Fruit fly (Drosophila melanogaster) whole organism, embryonic: ENCODE results near the gene CG33772.
A peak's percentile ranks its signal among the peaks of the same experiment; 100 is the strongest.

Experiments used
- B-H2 ChIP-seq: fragments of 200-800 bp; sonication (Bioruptor generic); optimal IDR thresholded peaks from 2 replicates; lab custom pipeline; 2018; ENCODE audit warnings: missing biosample characterization, mild to moderate bottlenecking, missing genetic modification characterization
- Bdp1 ChIP-seq: fragments of 200-800 bp; sonication (Bioruptor generic); optimal IDR thresholded peaks from 3 replicates; lab custom pipeline; 2016; ENCODE audit warnings: missing biosample characterization, missing genetic modification characterization
- CG10274 ChIP-seq: fragments of 200-800 bp; sonication (Bioruptor generic); optimal IDR thresholded peaks from 3 replicates; lab custom pipeline; 2017; ENCODE audit warnings: missing biosample characterization, mild to moderate bottlenecking, missing genetic modification characterization
- CG11456 ChIP-seq: fragments of 200-800 bp; sonication (Bioruptor generic); IDR thresholded peaks from 3 replicates; pipeline ENCODE4 v1.3.6; 2022; ENCODE audit warnings: missing biosample characterization, missing genetic modification characterization
- CG12769 ChIP-seq: fragments of 200-800 bp; sonication (Bioruptor generic); optimal IDR thresholded peaks from 2 replicates; lab custom pipeline; 2019; ENCODE audit warnings: missing biosample characterization, mild to moderate bottlenecking, missing genetic modification characterization, moderate library complexity
- CG13296 ChIP-seq: fragments of 200-800 bp; sonication (Bioruptor generic); optimal IDR thresholded peaks from 3 replicates; lab custom pipeline; 2018; ENCODE audit warnings: missing biosample characterization, mild to moderate bottlenecking, missing genetic modification characterization
- CG15479 ChIP-seq: fragments of 200-800 bp; sonication (Bioruptor generic); optimal IDR thresholded peaks from 3 replicates; lab custom pipeline; 2019; ENCODE audit warnings: missing biosample characterization, mild to moderate bottlenecking, missing genetic modification characterization, moderate library complexity
- CG15601 ChIP-seq: fragments of 200-800 bp; sonication (Bioruptor generic); optimal IDR thresholded peaks from 3 replicates; lab custom pipeline; 2019; ENCODE audit warnings: missing biosample characterization, mild to moderate bottlenecking, missing genetic modification characterization, moderate library complexity
- CG16863 ChIP-seq: fragments of 200-800 bp; sonication (Bioruptor generic); optimal IDR thresholded peaks from 3 replicates; lab custom pipeline; 2016; ENCODE audit warnings: missing biosample characterization, missing genetic modification characterization
- CG2120 ChIP-seq: fragments of 200-800 bp; sonication (Bioruptor generic); optimal IDR thresholded peaks from 3 replicates; lab custom pipeline; 2016; ENCODE audit warnings: missing biosample characterization, missing genetic modification characterization
- CG2199 ChIP-seq: fragments of 200-800 bp; sonication (Bioruptor generic); IDR thresholded peaks from 3 replicates; pipeline ENCODE4 v1.3.6; 2022; ENCODE audit warnings: missing biosample characterization, missing genetic modification characterization
- CG31365 ChIP-seq: fragments of 200-800 bp; sonication (Bioruptor generic); optimal IDR thresholded peaks from 2 replicates; lab custom pipeline; 2018; ENCODE audit warnings: missing biosample characterization, mild to moderate bottlenecking, missing genetic modification characterization
- CG4360 ChIP-seq: fragments of 200-800 bp; sonication (Bioruptor generic); IDR thresholded peaks from 2 replicates; pipeline ENCODE4 v1.3.6; 2022; ENCODE audit warnings: missing biosample characterization, missing genetic modification characterization
- CG6254 ChIP-seq: fragments of 200-800 bp; sonication (Bioruptor generic); optimal IDR thresholded peaks from 3 replicates; lab custom pipeline; 2017; ENCODE audit warnings: mild to moderate bottlenecking, missing biosample characterization, missing genetic modification reagents, missing genetic modification characterization
- CG7786 ChIP-seq: fragments of 200-800 bp; sonication (Bioruptor generic); optimal IDR thresholded peaks from 2 replicates; lab custom pipeline; 2016; ENCODE audit warnings: missing biosample characterization, missing genetic modification characterization
- CTCF ChIP-seq: fragments of 200-800 bp; sonication (Bioruptor generic); optimal IDR thresholded peaks from 2 replicates; lab custom pipeline; 2017; ENCODE audit warnings: missing biosample characterization, mild to moderate bottlenecking, missing genetic modification characterization, moderate library complexity
- Dfd ChIP-seq, 2 experiments: fragments of >200 bp; optimal IDR thresholded peaks; 2 replicates each; lab custom pipeline; 2017; ENCODE audit warnings: missing biosample characterization in 2 of 2, missing genetic modification characterization in 2 of 2
- Dip2 ChIP-seq: fragments of 200-800 bp; sonication (Bioruptor generic); IDR thresholded peaks from 2 replicates; pipeline ENCODE4 v1.3.6; 2022; ENCODE audit warnings: missing biosample characterization, missing genetic modification characterization
- Doc3 ChIP-seq: fragments of 200-800 bp; sonication (Bioruptor generic); IDR thresholded peaks from 3 replicates; pipeline ENCODE4 v1.3.6; 2022; ENCODE audit warnings: missing biosample characterization, missing genetic modification characterization; ENCODE audit not compliant: partially characterized antibody
- E2f1 ChIP-seq: fragments of 200-800 bp; sonication (Bioruptor generic); IDR thresholded peaks from 2 replicates; pipeline ENCODE4 v1.3.6; 2022; ENCODE audit warnings: missing biosample characterization, missing genetic modification characterization
- Ets65A ChIP-seq: fragments of 200-800 bp; sonication (Bioruptor generic); peaks from one replicate; lab custom pipeline; 2016; ENCODE audit warnings: missing biosample characterization, missing genetic modification characterization
- HLH54F ChIP-seq: fragments of 200-800 bp; sonication (Bioruptor generic); optimal IDR thresholded peaks from 3 replicates; lab custom pipeline; 2016; ENCODE audit warnings: missing biosample characterization, missing genetic modification characterization
- HmgZ ChIP-seq: fragments of 200-800 bp; sonication (Bioruptor generic); optimal IDR thresholded peaks from 2 replicates; lab custom pipeline; 2018; ENCODE audit warnings: missing biosample characterization, mild to moderate bottlenecking, missing genetic modification characterization
- Mad ChIP-seq: fragments of 200-800 bp; sonication (Bioruptor generic); optimal IDR thresholded peaks from 2 replicates; lab custom pipeline; 2016; ENCODE audit warnings: missing biosample characterization, missing genetic modification characterization
- Med ChIP-seq: fragments of 200-800 bp; sonication (Bioruptor generic); peaks from one replicate; lab custom pipeline; 2016; ENCODE audit warnings: missing biosample characterization, missing genetic modification characterization, mild to moderate bottlenecking, inconsistent platforms, moderate library complexity
- Nf-YC ChIP-seq: fragments of 200-800 bp; optimal IDR thresholded peaks from 3 replicates; lab custom pipeline; 2019; ENCODE audit warnings: missing biosample characterization, mild to moderate bottlenecking, missing genetic modification characterization, moderate library complexity
- Ravus ChIP-seq: fragments of 200-800 bp; sonication (Bioruptor generic); IDR thresholded peaks from 2 replicates; pipeline ENCODE4 v1.3.6; 2022; ENCODE audit warnings: missing biosample characterization, missing genetic modification characterization
- Rx ChIP-seq: fragments of 200-800 bp; sonication (Bioruptor generic); IDR thresholded peaks from 2 replicates; pipeline ENCODE4 v1.3.6; 2022; ENCODE audit warnings: missing biosample characterization, missing genetic modification characterization
- Sox100B ChIP-seq: fragments of 200-800 bp; sonication (Bioruptor generic); optimal IDR thresholded peaks from 3 replicates; lab custom pipeline; 2018; ENCODE audit warnings: missing biosample characterization, mild to moderate bottlenecking, missing genetic modification characterization
- abd-A ChIP-seq: fragments of 200-800 bp; sonication (Bioruptor generic); optimal IDR thresholded peaks from 3 replicates; lab custom pipeline; 2019; ENCODE audit warnings: missing biosample characterization, mild to moderate bottlenecking, missing genetic modification characterization, moderate library complexity
- cg ChIP-seq: fragments of 200-800 bp; sonication (Bioruptor generic); optimal IDR thresholded peaks from 3 replicates; lab custom pipeline; 2019; ENCODE audit warnings: missing biosample characterization, mild to moderate bottlenecking, missing genetic modification characterization, moderate library complexity
- dati ChIP-seq: fragments of 200-800 bp; sonication (Bioruptor generic); IDR thresholded peaks from 2 replicates; pipeline ENCODE4 v1.3.6; 2022; ENCODE audit warnings: missing biosample characterization, missing genetic modification characterization
- dmrt11E ChIP-seq: fragments of 200-800 bp; sonication (Bioruptor generic); optimal IDR thresholded peaks from 3 replicates; lab custom pipeline; 2018; ENCODE audit warnings: missing biosample characterization, mild to moderate bottlenecking, missing genetic modification characterization, moderate library complexity
- ewg ChIP-seq: fragments of 200-800 bp; sonication (Bioruptor generic); optimal IDR thresholded peaks from 3 replicates; lab custom pipeline; 2017; ENCODE audit warnings: mild to moderate bottlenecking, missing biosample characterization, missing genetic modification reagents, missing genetic modification characterization
- fd64A ChIP-seq: fragments of 200-800 bp; sonication (Bioruptor generic); optimal IDR thresholded peaks from 3 replicates; lab custom pipeline; 2018; ENCODE audit warnings: missing biosample characterization, mild to moderate bottlenecking, missing genetic modification characterization
- fru ChIP-seq: fragments of >200 bp; optimal IDR thresholded peaks from 2 replicates; lab custom pipeline; 2017
- gfzf ChIP-seq: fragments of 200-800 bp; sonication (Bioruptor generic); optimal IDR thresholded peaks from 2 replicates; lab custom pipeline; 2016; ENCODE audit warnings: missing biosample characterization, mild to moderate bottlenecking, missing genetic modification characterization, moderate library complexity
- grn ChIP-seq: fragments of 200-800 bp; sonication (Bioruptor generic); optimal IDR thresholded peaks from 3 replicates; lab custom pipeline; 2017; ENCODE audit warnings: missing biosample characterization, missing genetic modification characterization
- hb ChIP-seq: fragments of 200-800 bp; sonication (Bioruptor generic); IDR thresholded peaks from 3 replicates; pipeline ENCODE4 v1.3.6; 2022; ENCODE audit warnings: missing biosample characterization, missing genetic modification characterization; ENCODE audit not compliant: partially characterized antibody
- mld ChIP-seq: fragments of 200-800 bp; sonication (Bioruptor generic); IDR thresholded peaks from 3 replicates; pipeline ENCODE4 v1.3.6; 2022; ENCODE audit warnings: missing biosample characterization, missing genetic modification characterization; ENCODE audit not compliant: partially characterized antibody
- oc ChIP-seq: fragments of 200-800 bp; sonication (Bioruptor generic); optimal IDR thresholded peaks from 2 replicates; lab custom pipeline; 2018; ENCODE audit warnings: missing biosample characterization, mild to moderate bottlenecking, missing genetic modification characterization, moderate library complexity
- odd ChIP-seq: fragments of 200-800 bp; sonication (Bioruptor generic); optimal IDR thresholded peaks from 2 replicates; lab custom pipeline; 2017; ENCODE audit warnings: missing biosample characterization, mild to moderate bottlenecking, missing genetic modification characterization
- onecut ChIP-seq: fragments of 200-800 bp; sonication (Bioruptor generic); IDR thresholded peaks from 2 replicates; pipeline ENCODE4 v1.3.6; 2022; ENCODE audit warnings: missing biosample characterization, missing genetic modification characterization
- pita ChIP-seq: fragments of 200-800 bp; sonication (Bioruptor generic); optimal IDR thresholded peaks from 2 replicates; lab custom pipeline; 2017; ENCODE audit warnings: missing biosample characterization, mild to moderate bottlenecking, missing genetic modification characterization
- pros ChIP-seq: fragments of 200-800 bp; sonication (Bioruptor generic); optimal IDR thresholded peaks from 3 replicates; lab custom pipeline; 2019; ENCODE audit warnings: missing biosample characterization, mild to moderate bottlenecking, missing genetic modification characterization, moderate library complexity
- ro ChIP-seq: fragments of 200-800 bp; sonication (Bioruptor generic); IDR thresholded peaks from 2 replicates; pipeline ENCODE4 v1.3.6; 2022; ENCODE audit warnings: missing biosample characterization, missing genetic modification characterization
- run ChIP-seq: fragments of 200-800 bp; sonication (Bioruptor generic); optimal IDR thresholded peaks from 3 replicates; lab custom pipeline; 2018; ENCODE audit warnings: missing biosample characterization, mild to moderate bottlenecking, missing genetic modification characterization
- seq ChIP-seq: fragments of 200-800 bp; sonication (Bioruptor generic); IDR thresholded peaks from 2 replicates; pipeline ENCODE4 v1.3.6; 2022; ENCODE audit warnings: missing biosample characterization, missing genetic modification characterization
- sqz ChIP-seq: fragments of 200-800 bp; sonication (Bioruptor generic); optimal IDR thresholded peaks from 3 replicates; lab custom pipeline; 2018; ENCODE audit warnings: missing biosample characterization, mild to moderate bottlenecking, missing genetic modification characterization

The CG33772 gene

dm6 chr3L:22616784-22617183 is 35.5 kb downstream of the CG33772 start:
- peak; percentile 5 for TF ChIP-seq CG15479
- TF ChIP-seq Rx (GFP tag; lab: Robert Waterston, UW): no peak
- TF ChIP-seq pita: peak; percentile 39
- TF ChIP-seq CG2120 (GFP tag; lab: Kevin White, UChicago): no peak
- TF ChIP-seq CG10274 (GFP tag; lab: Kevin White, UChicago): no peak
- no peak for TF ChIP-seq CG16863 (GFP tag; lab: Kevin White, UChicago)
- no peak for TF ChIP-seq CG13296 (GFP tag; lab: Kevin White, UChicago)
- TF ChIP-seq CG15601 (tag; lab: Kevin White, UChicago): no peak
- TF ChIP-seq Doc3 (GFP tag; lab: Robert Waterston, UW): no peak
- TF ChIP-seq mld (GFP tag; lab: Robert Waterston, UW): no peak
- TF ChIP-seq CG4360: peak; percentile 65
- 0 out of 3 replicates have a peak, but pooled peaks have one; percentile 50 for TF ChIP-seq CG2199 (GFP tag; lab: Robert Waterston, UW)
- peak; percentile 22 for TF ChIP-seq cg (GFP tag; lab: Kevin White, UChicago)
- TF ChIP-seq B-H2: no peak
- TF ChIP-seq CTCF (GFP tag; lab: Kevin White, UChicago): peak; percentile 41
- TF ChIP-seq Med (GFP tag; lab: Kevin White, UChicago): peak; percentile 41
- no peak for TF ChIP-seq HmgZ (tag; lab: Kevin White, UChicago)
- no peak for TF ChIP-seq Sox100B (GFP tag; lab: Kevin White, UChicago)
- no peak for TF ChIP-seq dmrt11E (tag; lab: Kevin White, UChicago)
- no peak for TF ChIP-seq CG12769 (tag; lab: Kevin White, UChicago)
- peak; percentile 40 for TF ChIP-seq ewg (GFP tag; lab: Kevin White, UChicago)
- TF ChIP-seq Ets65A (GFP tag; lab: Kevin White, UChicago): peak; percentile 79
- TF ChIP-seq, all 482 proteins: peak for 9

- TF ChIP-seq fru: no peak
- no peak for TF ChIP-seq Mad (GFP tag; lab: Kevin White, UChicago)
- no peak for TF ChIP-seq sqz (GFP tag; lab: Kevin White, UChicago)
- no peak for TF ChIP-seq CG12769 (tag; lab: Kevin White, UChicago)
- no peak for TF ChIP-seq CG31365 (tag; lab: Kevin White, UChicago)
- TF ChIP-seq run (tag; lab: Kevin White, UChicago): no peak
- peak; percentile 11 for TF ChIP-seq CG6254 (GFP tag; lab: Kevin White, UChicago)
- TF ChIP-seq CG7786 (GFP tag; lab: Kevin White, UChicago): no peak
- TF ChIP-seq CG16863 (GFP tag; lab: Kevin White, UChicago): no peak
- no peak for TF ChIP-seq Ravus (GFP tag; lab: Robert Waterston, UW)
- no peak for TF ChIP-seq seq (GFP tag; lab: Robert Waterston, UW)
- TF ChIP-seq gfzf (GFP tag; lab: Kevin White, UChicago): no peak
- no peak for TF ChIP-seq odd (GFP tag; lab: Kevin White, UChicago)
- no peak for TF ChIP-seq dati (GFP tag; lab: Robert Waterston, UW)
- TF ChIP-seq Nf-YC: no peak
- TF ChIP-seq abd-A: peak; percentile 44
- TF ChIP-seq onecut (GFP tag; lab: Robert Waterston, UW): peak; percentile 92
Observed at dm6 chr3L:22607076-22607475, 45.2 kb downstream of the CG33772 start.

- TF ChIP-seq E2f1 (GFP tag; lab: Robert Waterston, UW): no peak
- peak; percentile 81 for TF ChIP-seq oc (tag; lab: Kevin White, UChicago)
- peak; percentile 72 for TF ChIP-seq grn (GFP tag; lab: Kevin White, UChicago)
- TF ChIP-seq pros (GFP tag; lab: Kevin White, UChicago): peak; percentile 30
- TF ChIP-seq Dfd (GFP tag; optimal IDR thresholded peaks at IDR 0.05; lab: Kevin White, UChicago): no peak
- no peak for TF ChIP-seq Dip2 (GFP tag; lab: Robert Waterston, UW)
- TF ChIP-seq CG10274 (GFP tag; lab: Kevin White, UChicago): no peak
- TF ChIP-seq Bdp1 (GFP tag; lab: Kevin White, UChicago): no peak
- no peak for TF ChIP-seq HLH54F (GFP tag; lab: Kevin White, UChicago)
- TF ChIP-seq ro: no peak
- no peak for TF ChIP-seq CG15601 (tag; lab: Kevin White, UChicago)
- no peak for TF ChIP-seq dmrt11E (tag; lab: Kevin White, UChicago)
- TF ChIP-seq fd64A (GFP tag; lab: Kevin White, UChicago): no peak
- no peak for TF ChIP-seq hb (GFP tag; lab: Robert Waterston, UW)
- no peak for TF ChIP-seq CG11456
Observed at dm6 chr3L:22605637-22606419, 46.5 kb downstream of the CG33772 start, which contains the start of gene ND-B14.5AL. Gene ND-B14.5AL (plus strand): TSS chr3L:22606369.
